Worm (Caenorhabditis elegans) whole organism, L4 larva: Measurements from ENCODE around the gene ppk-3.
A peak's percentile ranks its signal among the peaks of the same experiment; 100 is the strongest.

Source experiments
- F10B5.3 ChIP-seq: sonication (generic microtip); optimal IDR thresholded peaks from 2 replicates; lab custom pipeline; 2016; ENCODE audit warnings: mild to moderate bottlenecking, missing genetic modification characterization, missing compliant biosample characterization
- F26F4.8 ChIP-seq: fragments of 200-800 bp; sonication (Bioruptor generic); conservative IDR thresholded peaks from 2 replicates; pipeline ENCODE4 v1.3.6; 2022; ENCODE audit warnings: missing genetic modification characterization, missing compliant biosample characterization
- F44E2.7 ChIP-seq: fragments of 200-800 bp; sonication (Bioruptor generic); IDR thresholded peaks from 2 replicates; pipeline ENCODE4 v2.1.2; 2022; ENCODE audit warnings: missing genetic modification characterization, missing compliant biosample characterization
- F49E8.2 ChIP-seq: sonication (generic microtip); optimal IDR thresholded peaks from 2 replicates; lab custom pipeline; 2016; ENCODE audit warnings: missing compliant biosample characterization, mild to moderate bottlenecking, missing genetic modification characterization, borderline replicate concordance
- R02D3.7 ChIP-seq: fragments of 150-350 bp; sonication (generic microtip); optimal IDR thresholded peaks from 3 replicates; lab custom pipeline; 2014; ENCODE audit warnings: missing biosample characterization, missing genetic modification characterization
- T20F7.1 ChIP-seq: fragments of 200-800 bp; sonication (Bioruptor generic); optimal IDR thresholded peaks from 2 replicates; lab custom pipeline; 2018; ENCODE audit warnings: mild to moderate bottlenecking, missing genetic modification characterization, missing compliant biosample characterization
- T26A8.4 ChIP-seq: fragments of 200-800 bp; sonication (Bioruptor generic); IDR thresholded peaks from 2 replicates; pipeline ENCODE4 v1.3.6; 2022; ENCODE audit warnings: missing genetic modification characterization, missing compliant biosample characterization
- Y5F2A.4 ChIP-seq: fragments of 200-800 bp; sonication (Bioruptor generic); optimal IDR thresholded peaks from 2 replicates; lab custom pipeline; 2018; ENCODE audit warnings: mild to moderate bottlenecking, missing genetic modification characterization, missing compliant biosample characterization
- aha-1 ChIP-seq: fragments of 150-350 bp; peaks from one replicate; lab custom pipeline; 2014; ENCODE audit warnings: missing biosample characterization, missing genetic modification characterization
- ceh-32 ChIP-seq: sonication (generic microtip); optimal IDR thresholded peaks from 2 replicates; lab custom pipeline; 2016; ENCODE audit warnings: mild to moderate bottlenecking, missing genetic modification characterization, missing compliant biosample characterization; ENCODE audit not compliant: poor library complexity
- ceh-44 ChIP-seq: fragments of 200-800 bp; sonication (Bioruptor generic); IDR thresholded peaks from 2 replicates; pipeline ENCODE4 v1.3.6; 2022; ENCODE audit warnings: missing genetic modification reagents, missing genetic modification characterization, missing compliant biosample characterization
- daf-16 ChIP-seq, 3 experiments: sonication (generic microtip); optimal IDR thresholded peaks; 2 replicates each; lab custom pipeline; 2016 to 2017; ENCODE audit warnings: missing genetic modification characterization in 3 of 3, missing genetic modification reagents in 3 of 3, mild to moderate bottlenecking in 2 of 3, missing compliant biosample characterization in 2 of 3, missing biosample characterization in 1 of 3, moderate library complexity in 1 of 3
- daf-19 ChIP-seq: fragments of 200-800 bp; sonication (Bioruptor generic); conservative IDR thresholded peaks from 2 replicates; pipeline ENCODE4 v1.3.6; 2022; ENCODE audit warnings: missing genetic modification characterization, missing compliant biosample characterization
- dmd-8 ChIP-seq: fragments of 200-800 bp; sonication (Bioruptor generic); IDR thresholded peaks from 2 replicates; pipeline ENCODE4 v1.3.6; 2022; ENCODE audit warnings: missing genetic modification characterization, missing compliant biosample characterization
- dpl-1 ChIP-seq: fragments of 150-350 bp; optimal IDR thresholded peaks from 2 replicates; lab custom pipeline; 2014; ENCODE audit warnings: missing biosample characterization, missing genetic modification reagents, missing genetic modification characterization
- duxl-1 ChIP-seq: sonication (generic microtip); optimal IDR thresholded peaks from 2 replicates; lab custom pipeline; 2016; ENCODE audit warnings: mild to moderate bottlenecking, missing genetic modification characterization, moderate library complexity, missing compliant biosample characterization; ENCODE audit not compliant: poor library complexity
- fkh-10 ChIP-seq: fragments of 150-350 bp; optimal IDR thresholded peaks from 2 replicates; lab custom pipeline; 2014; ENCODE audit warnings: missing biosample characterization, missing genetic modification reagents, missing genetic modification characterization
- fos-1 ChIP-seq: fragments of 150-350 bp; optimal IDR thresholded peaks from 2 replicates; lab custom pipeline; 2014; ENCODE audit warnings: missing biosample characterization, missing genetic modification characterization
- hif-1 ChIP-seq, 2 experiments: sonication (generic microtip); optimal IDR thresholded peaks; 2 replicates each; lab custom pipeline; 2016 to 2017; ENCODE audit warnings: missing compliant biosample characterization in 2 of 2, missing genetic modification characterization in 2 of 2, missing genetic modification reagents in 2 of 2, missing genotype in 2 of 2, mild to moderate bottlenecking in 1 of 2
- hlh-11 ChIP-seq: fragments of 200-800 bp; sonication (Bioruptor generic); optimal IDR thresholded peaks from 2 replicates; lab custom pipeline; 2018; ENCODE audit warnings: mild to moderate bottlenecking, missing genetic modification characterization, missing compliant biosample characterization
- hlh-30 ChIP-seq: sonication (generic microtip); optimal IDR thresholded peaks from 2 replicates; lab custom pipeline; 2017; ENCODE audit warnings: antibody characterized with exemption, mild to moderate bottlenecking, missing genetic modification characterization, missing compliant biosample characterization; ENCODE audit not compliant: insufficient read depth
- hmg-1.1 ChIP-seq: fragments of 200-800 bp; sonication (Bioruptor generic); IDR thresholded peaks from 2 replicates; pipeline ENCODE4 v1.3.6; 2022; ENCODE audit warnings: missing genetic modification reagents, missing genetic modification characterization, missing compliant biosample characterization
- jun-1 ChIP-seq: fragments of 150-350 bp; optimal IDR thresholded peaks from 2 replicates; lab custom pipeline; 2014; ENCODE audit warnings: missing biosample characterization, missing genetic modification reagents, missing genetic modification characterization
- lin-39 ChIP-seq: fragments of 150-350 bp; optimal IDR thresholded peaks from 2 replicates; lab custom pipeline; 2014; ENCODE audit warnings: missing biosample characterization, missing genetic modification reagents, missing genetic modification characterization
- lsy-2 ChIP-seq, 2 experiments: fragments of 150-350 bp in 1 of 2; sonication (generic microtip) in 1 of 2; optimal IDR thresholded peaks; 2 replicates each; lab custom pipeline; 2014 to 2017; ENCODE audit warnings: missing biosample characterization in 2 of 2, missing genetic modification characterization in 2 of 2
- madf-5 ChIP-seq, 2 experiments: fragments of 200-800 bp; sonication (Bioruptor generic); IDR thresholded peaks; 2 replicates each; pipeline ENCODE4 v1.3.6; 2022; ENCODE audit warnings: missing compliant biosample characterization in 2 of 2, missing genetic modification characterization in 2 of 2
- madf-9 ChIP-seq: fragments of 200-800 bp; sonication (Bioruptor generic); conservative IDR thresholded peaks from 2 replicates; pipeline ENCODE4 v1.3.6; 2022; ENCODE audit warnings: missing genetic modification reagents, missing genetic modification characterization, missing compliant biosample characterization
- mdl-1 ChIP-seq, 2 experiments: fragments of 150-350 bp in 1 of 2; sonication (generic microtip) in 1 of 2; optimal IDR thresholded peaks; 2 replicates each; lab custom pipeline; 2014 to 2017; ENCODE audit warnings: missing biosample characterization in 2 of 2, missing genetic modification characterization in 2 of 2
- mes-2 ChIP-seq: sonication (generic microtip); optimal IDR thresholded peaks from 2 replicates; lab custom pipeline; 2016; ENCODE audit warnings: missing genotype, mild to moderate bottlenecking, missing genetic modification characterization, missing compliant biosample characterization; ENCODE audit not compliant: poor library complexity, severe bottlenecking
- mxl-3 ChIP-seq: fragments of 200-800 bp; sonication (Bioruptor generic); optimal IDR thresholded peaks from 2 replicates; lab custom pipeline; 2018; ENCODE audit warnings: mild to moderate bottlenecking, missing genetic modification characterization, missing compliant biosample characterization
- nhr-10 ChIP-seq: fragments of 150-350 bp; optimal IDR thresholded peaks from 2 replicates; lab custom pipeline; 2014; ENCODE audit warnings: missing biosample characterization, missing genetic modification characterization
- nhr-102 ChIP-seq: sonication (generic microtip); optimal IDR thresholded peaks from 2 replicates; lab custom pipeline; 2016; ENCODE audit warnings: mild to moderate bottlenecking, missing genetic modification characterization, moderate library complexity, missing compliant biosample characterization
- nhr-111 ChIP-seq: fragments of 200-800 bp; sonication (Bioruptor generic); optimal IDR thresholded peaks from 2 replicates; lab custom pipeline; 2018; ENCODE audit warnings: mild to moderate bottlenecking, missing genetic modification characterization, missing compliant biosample characterization
- nhr-25 ChIP-seq: sonication (generic microtip); optimal IDR thresholded peaks from 2 replicates; lab custom pipeline; 2017; ENCODE audit warnings: missing genetic modification characterization, mild to moderate bottlenecking, missing compliant biosample characterization, antibody characterized with exemption, moderate library complexity, borderline replicate concordance; ENCODE audit not compliant: insufficient read depth
- nhr-28 ChIP-seq: fragments of 150-350 bp; optimal IDR thresholded peaks from 2 replicates; lab custom pipeline; 2014; ENCODE audit warnings: missing biosample characterization, missing genetic modification characterization
- nhr-48 ChIP-seq: sonication (generic microtip); optimal IDR thresholded peaks from 2 replicates; lab custom pipeline; 2016; ENCODE audit warnings: mild to moderate bottlenecking, missing genetic modification characterization, missing compliant biosample characterization
- php-3 ChIP-seq: fragments of 200-800 bp; sonication (Bioruptor generic); IDR thresholded peaks from 2 replicates; pipeline ENCODE4 v1.3.6; 2022; ENCODE audit warnings: missing genetic modification reagents, missing genetic modification characterization, missing compliant biosample characterization
- saeg-2 ChIP-seq: fragments of 200-800 bp; sonication (Bioruptor generic); IDR thresholded peaks from 2 replicates; pipeline ENCODE4 v1.3.6; 2022; ENCODE audit warnings: missing genetic modification reagents, missing genetic modification characterization, missing compliant biosample characterization
- set-16 ChIP-seq: fragments of 200-800 bp; sonication (Bioruptor generic); IDR thresholded peaks from 2 replicates; pipeline ENCODE4 v1.3.6; 2022; ENCODE audit warnings: missing genetic modification reagents, missing genetic modification characterization, missing compliant biosample characterization
- snpc-1.2 ChIP-seq: fragments of 200-800 bp; sonication (Bioruptor generic); IDR thresholded peaks from 2 replicates; pipeline ENCODE4 v1.3.6; 2022; ENCODE audit warnings: missing genetic modification reagents, missing genetic modification characterization, missing compliant biosample characterization
- snpc-4 ChIP-seq: fragments of 150-350 bp; optimal IDR thresholded peaks from 2 replicates; lab custom pipeline; 2014; ENCODE audit warnings: missing biosample characterization, missing genetic modification characterization
- tra-1 ChIP-seq: fragments of 200-800 bp; sonication (Bioruptor generic); IDR thresholded peaks from 2 replicates; pipeline ENCODE4 v1.3.6; 2022; ENCODE audit warnings: missing genetic modification reagents, missing genetic modification characterization, missing compliant biosample characterization
- vab-7 ChIP-seq: fragments of 200-800 bp; sonication (Bioruptor generic); IDR thresholded peaks from 2 replicates; pipeline ENCODE4 v1.3.6; 2022; ENCODE audit warnings: missing genetic modification reagents, missing genetic modification characterization, missing compliant biosample characterization
- zfp-3 ChIP-seq: fragments of 200-800 bp; sonication (Bioruptor generic); conservative IDR thresholded peaks from 2 replicates; pipeline ENCODE4 v1.3.6; 2022; ENCODE audit warnings: missing genetic modification reagents, missing genetic modification characterization, missing compliant biosample characterization
- ztf-11 ChIP-seq: fragments of 150-350 bp; optimal IDR thresholded peaks from 2 replicates; lab custom pipeline; 2014; ENCODE audit warnings: missing biosample characterization, missing genetic modification characterization

ppk-3 gene

ce11 chrX:12937521-12937920, 37.9 kb downstream of the ppk-3 start (continued):
- no peak for TF ChIP-seq T20F7.1
- TF ChIP-seq ceh-44 (GFP tag; lab: Robert Waterston, UW), result no peak
- TF ChIP-seq daf-19 (GFP tag; lab: Robert Waterston, UW), result no peak
- no peak; the same call in 1 of the 2 replicates for TF ChIP-seq zfp-3 (GFP tag; lab: Robert Waterston, UW)
- no peak for TF ChIP-seq nhr-48
- no peak for TF ChIP-seq nhr-10 (tag; lab: Kevin White, UChicago)
- TF ChIP-seq madf-9 (GFP tag; lab: Robert Waterston, UW), result 0 out of 2 replicates have a peak, but pooled peaks have one; percentile 19
- no peak for TF ChIP-seq ceh-32 (tag; lab: Kevin White, UChicago)
- TF ChIP-seq mes-2, result peak; percentile 12
- TF ChIP-seq T26A8.4 (GFP tag; lab: Robert Waterston, UW), result no peak
- no peak for TF ChIP-seq hlh-11
- no peak for TF ChIP-seq hmg-1.1 (GFP tag; lab: Robert Waterston, UW)
- peak; percentile 61 for TF ChIP-seq snpc-1.2 (GFP tag; lab: Robert Waterston, UW)
- no peak for TF ChIP-seq R02D3.7 (tag; lab: Kevin White, UChicago)
- TF ChIP-seq daf-16 (GFP tag; optimal IDR thresholded peaks at IDR 0.05; lab: Kevin White, UChicago), result no peak
- peak; percentile 29 for TF ChIP-seq daf-16 (tag; optimal IDR thresholded peaks at IDR 0.05; lab: Kevin White, UChicago)
- TF ChIP-seq madf-5 (GFP tag; IDR thresholded peaks at IDR 0.05; lab: Robert Waterston, UW), result no peak
- no peak for TF ChIP-seq lin-39 (tag; lab: Kevin White, UChicago)
- no peak for TF ChIP-seq ztf-11 (tag; lab: Kevin White, UChicago)

ce11 chrX:12935694-12936093, 39.8 kb downstream of the ppk-3 start:
- TF ChIP-seq nhr-28 (tag; lab: Kevin White, UChicago) (no peak), nhr-102 (no peak), nhr-111 (no peak), jun-1 (no peak), hlh-11 (no peak), daf-19 (GFP tag; lab: Robert Waterston, UW) (no peak), nhr-48 (no peak), dpl-1 (GFP tag; lab: Kevin White, UChicago) (no peak), F49E8.2 (tag; lab: Kevin White, UChicago) (no peak), fkh-10 (GFP tag; lab: Kevin White, UChicago) (no peak), snpc-4 (no peak), ceh-44 (GFP tag; lab: Robert Waterston, UW) (no peak), daf-16 (GFP tag; optimal IDR thresholded peaks at IDR 0.05; lab: Kevin White, UChicago) (no peak), daf-16 (tag; optimal IDR thresholded peaks at IDR 0.05; lab: Kevin White, UChicago) (no peak), lsy-2 (tag; optimal IDR thresholded peaks at IDR 0.05; lab: Kevin White, UChicago) (no peak), php-3 (GFP tag; lab: Robert Waterston, UW) (no peak), vab-7 (GFP tag; lab: Robert Waterston, UW) (no peak), fos-1 (tag; lab: Kevin White, UChicago) (no peak), duxl-1 (tag; lab: Kevin White, UChicago) (no peak), F10B5.3 (tag; lab: Kevin White, UChicago) (no peak), F44E2.7 (GFP tag; lab: Robert Waterston, UW) (no peak)

DNA sequence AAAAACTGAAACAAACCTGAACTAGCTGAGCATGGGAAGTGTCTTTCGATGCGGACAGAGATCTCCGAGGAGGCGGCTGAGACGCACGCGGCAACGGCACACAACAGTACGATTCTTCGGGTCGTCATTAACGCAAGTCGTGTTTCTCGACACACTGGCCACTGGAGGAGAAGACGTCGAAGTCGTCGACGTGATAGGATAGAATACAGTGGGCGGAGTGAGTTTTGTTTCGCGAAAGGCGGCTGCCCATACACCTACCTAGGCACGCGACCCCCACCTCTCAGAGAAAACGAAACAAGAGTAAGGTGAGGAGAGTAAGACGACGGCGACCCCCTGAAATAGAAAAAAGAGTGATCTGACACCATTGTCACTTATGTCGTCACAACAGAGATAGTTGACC, 40.7 kb downstream of the ppk-3 start, which contains the start of gene gmap-1:
TSS of gene gmap-1 (minus strand) at position 211 of the 400 bp plus-strand sequence.
- TF ChIP-seq F26F4.8 (GFP tag; lab: Robert Waterston, UW) (no peak), mxl-3 (GFP tag; lab: Kevin White, UChicago) (peak; percentile 91), dmd-8 (GFP tag; lab: Robert Waterston, UW) (0 out of 2 replicates have a peak, but pooled peaks have one; percentile 61), hif-1 (tag; optimal IDR thresholded peaks at IDR 0.05; lab: Kevin White, UChicago) (no peak), tra-1 (GFP tag; lab: Robert Waterston, UW) (0 out of 2 replicates have a peak, but pooled peaks have one; percentile 34), saeg-2 (GFP tag; lab: Robert Waterston, UW) (no peak), hlh-11 (peak; percentile 43), nhr-28 (tag; lab: Kevin White, UChicago) (no peak), nhr-25 (tag; lab: Kevin White, UChicago) (peak; percentile 82), ceh-44 (GFP tag; lab: Robert Waterston, UW) (no peak), lsy-2 (tag; optimal IDR thresholded peaks at IDR 0.05; lab: Kevin White, UChicago) (no peak), mes-2 (peak; percentile 9), ztf-11 (tag; lab: Kevin White, UChicago) (no peak), T20F7.1 (no peak), aha-1 (tag; lab: Kevin White, UChicago) (peak; percentile 79), Y5F2A.4 (GFP tag; lab: Kevin White, UChicago) (no peak), mdl-1 (tag; optimal IDR thresholded peaks at IDR 0.05; lab: Kevin White, UChicago) (peak; percentile 20 to 45), set-16 (GFP tag; lab: Robert Waterston, UW) (peak; percentile 38; the same call in 1 of the 2 replicates), ceh-32 (tag; lab: Kevin White, UChicago) (no peak), hlh-30 (tag; lab: Kevin White, UChicago) (peak; percentile 38)
